Fruit fly (Drosophila melanogaster): ENCODE data around the gene CG7950.

DNA sequence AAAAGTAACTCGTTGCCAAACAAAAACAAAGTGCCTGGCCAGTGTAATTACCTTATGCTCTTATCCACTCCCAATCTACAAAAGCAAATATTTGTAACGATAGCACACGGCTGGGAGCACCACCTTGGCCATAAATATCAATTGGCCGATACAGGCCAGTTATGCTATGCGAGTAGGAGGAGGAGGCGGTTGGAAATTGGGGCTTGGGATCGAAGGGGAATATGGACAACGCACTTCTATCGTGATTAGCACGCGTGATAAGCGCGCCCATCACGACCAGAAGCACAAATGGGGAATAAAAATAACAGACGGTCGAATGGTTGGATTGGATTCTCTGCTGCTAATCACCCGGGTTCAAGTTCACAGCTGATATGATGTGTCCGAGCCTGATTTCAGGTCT, 49.9 kb downstream of the CG7950 start:
- TF ChIP-seq CG8478 (optimal IDR thresholded peaks at IDR 0.05) (no peak), CTCF (optimal IDR thresholded peaks at IDR 0.05) (no peak)
